Worm (Caenorhabditis elegans) whole organism, L3 larva: ENCODE measurements around the gene nmur-2.

Experiments
- ceh-9 ChIP-seq: sonication (generic microtip); optimal IDR thresholded peaks from 2 replicates; lab custom pipeline; 2018; ENCODE audit warnings: missing biosample characterization, missing genetic modification characterization
- fkh-10 ChIP-seq: sonication (generic microtip); optimal IDR thresholded peaks from 2 replicates; lab custom pipeline; 2017; ENCODE audit warnings: missing biosample characterization, missing genetic modification reagents, missing genetic modification characterization
- lin-15B ChIP-seq: fragments of 150-350 bp; optimal IDR thresholded peaks from 2 replicates; lab custom pipeline; 2014; ENCODE audit warnings: missing biosample characterization, missing genetic modification characterization
- lsy-12 ChIP-seq: sonication (generic microtip); optimal IDR thresholded peaks from 2 replicates; lab custom pipeline; 2016; ENCODE audit warnings: mild to moderate bottlenecking, missing genetic modification characterization, missing compliant biosample characterization
- nhr-12 ChIP-seq: fragments of 150-350 bp; optimal IDR thresholded peaks from 2 replicates; lab custom pipeline; 2014; ENCODE audit warnings: missing biosample characterization, missing genetic modification characterization
- nhr-67 ChIP-seq: fragments of 150-350 bp; optimal IDR thresholded peaks from 2 replicates; lab custom pipeline; 2014; ENCODE audit warnings: missing biosample characterization, missing genetic modification characterization
- skn-1 ChIP-seq: fragments of 150-350 bp; optimal IDR thresholded peaks from 2 replicates; lab custom pipeline; 2014; ENCODE audit warnings: missing biosample characterization, missing genetic modification characterization
- snpc-4 ChIP-seq: fragments of 150-350 bp; optimal IDR thresholded peaks from 2 replicates; lab custom pipeline; 2014; ENCODE audit warnings: missing biosample characterization, missing genetic modification characterization

- TF ChIP-seq fkh-10 (GFP tag; lab: Kevin White, UChicago) (no peak), skn-1 (tag; lab: Kevin White, UChicago) (no peak), ceh-9 (tag; lab: Kevin White, UChicago) (no peak), nhr-67 (no peak), snpc-4 (tag; lab: Kevin White, UChicago) (no peak), lsy-12 (no peak), lin-15B (tag; lab: Kevin White, UChicago) (no peak), nhr-12 (tag; lab: Kevin White, UChicago) (no peak)
Observed at ce11 chrII:105889-106288, 18.9 kb downstream of the nmur-2 start, which contains the start of gene txt-1.
